Fruit fly (Drosophila melanogaster) whole organism, pupa: ENCODE results near the gene CG4629.

Experiments used
- CG12605 ChIP-seq: fragments of 200-800 bp; sonication (Bioruptor generic); IDR thresholded peaks from 2 replicates; pipeline ENCODE4 v1.3.6; 2022; ENCODE audit warnings: missing biosample characterization, missing genetic modification characterization
- CG13204 ChIP-seq: fragments of 200-800 bp; sonication (Bioruptor generic); optimal IDR thresholded peaks from 2 replicates; lab custom pipeline; 2018; ENCODE audit warnings: missing biosample characterization, mild to moderate bottlenecking, missing genetic modification characterization, moderate library complexity
- CG15710 ChIP-seq: fragments of 200-800 bp; sonication (Bioruptor generic); optimal IDR thresholded peaks from 2 replicates; lab custom pipeline; 2018; ENCODE audit warnings: missing biosample characterization, mild to moderate bottlenecking, missing genetic modification characterization, moderate library complexity
- CG34367 ChIP-seq: fragments of 200-800 bp; sonication (Bioruptor generic); optimal IDR thresholded peaks from 2 replicates; lab custom pipeline; 2018; ENCODE audit warnings: missing biosample characterization, mild to moderate bottlenecking, missing genetic modification characterization
- Pif1A ChIP-seq: fragments of 200-800 bp; sonication (Bioruptor generic); optimal IDR thresholded peaks from 3 replicates; lab custom pipeline; 2016; ENCODE audit warnings: missing biosample characterization, missing genetic modification characterization
- Pif1B ChIP-seq: fragments of 200-800 bp; sonication (Bioruptor generic); optimal IDR thresholded peaks from 3 replicates; lab custom pipeline; 2016; ENCODE audit warnings: missing biosample characterization, missing genetic modification characterization
- Snoo ChIP-seq: fragments of 200-800 bp; sonication (Bioruptor generic); optimal IDR thresholded peaks from 3 replicates; lab custom pipeline; 2017; ENCODE audit warnings: missing biosample characterization, mild to moderate bottlenecking, missing genetic modification characterization, inconsistent platforms
- fd96Ca ChIP-seq: fragments of 200-800 bp; sonication (Bioruptor generic); IDR thresholded peaks from 3 replicates; pipeline ENCODE4 v1.3.6; 2022; ENCODE audit warnings: missing biosample characterization, missing genetic modification characterization
- rn ChIP-seq: fragments of 200-800 bp; sonication (Bioruptor generic); IDR thresholded peaks from 2 replicates; pipeline ENCODE4 v1.3.6; 2022; ENCODE audit warnings: missing biosample characterization, missing genetic modification characterization

DNA sequence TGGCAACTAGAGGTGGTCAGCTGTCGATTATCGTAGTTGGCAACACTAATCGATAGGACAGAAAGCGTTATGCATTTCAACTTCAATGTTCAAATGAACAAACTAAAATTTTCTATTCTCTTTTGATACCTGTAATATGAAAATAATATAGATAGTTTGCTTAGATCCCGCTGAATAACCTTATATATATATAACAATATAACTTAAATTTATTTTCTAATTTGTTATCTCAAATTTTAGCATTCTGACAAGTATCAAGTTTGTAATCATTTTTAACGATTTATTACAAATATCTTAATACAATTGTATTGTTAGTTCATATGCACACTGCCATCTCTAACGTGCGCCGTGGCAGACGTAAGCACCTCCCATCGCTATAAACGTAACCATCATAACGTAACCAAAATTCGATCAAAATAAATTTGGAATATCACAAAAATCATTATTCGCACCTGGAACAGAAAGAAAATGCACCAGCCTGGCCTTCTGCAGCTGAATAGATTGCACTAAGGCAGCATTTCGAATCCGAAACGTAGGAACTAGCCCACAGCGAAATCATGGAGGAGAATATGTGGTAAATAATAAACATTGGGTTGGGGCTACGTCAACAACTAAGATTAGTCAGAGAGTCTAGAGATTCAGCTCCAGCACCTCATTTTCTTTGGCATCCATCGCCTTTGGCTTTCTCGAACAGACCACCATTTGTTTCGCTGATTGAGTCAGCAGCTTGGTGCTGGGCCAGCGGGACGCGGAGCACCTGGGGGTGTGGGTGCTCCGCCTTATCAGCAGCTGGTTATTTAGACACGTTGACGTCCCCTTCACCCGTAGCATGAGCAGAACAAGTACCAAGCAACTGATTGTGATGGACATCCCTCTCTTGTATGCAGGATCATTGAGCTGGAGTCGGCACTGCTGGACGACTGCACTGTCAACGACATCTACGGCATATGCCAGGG is 26.9 kb upstream of the CG4629 start, which contains the start of the genes Pino and TBC1D23:
- peak; percentile 59 for TF ChIP-seq CG34367 (tag; lab: Kevin White, UChicago)
- 0 out of 2 replicates have a peak, but pooled peaks have one; percentile 18 for TF ChIP-seq CG12605 (GFP tag; lab: Robert Waterston, UW)
- TF ChIP-seq Pif1B, result peak; percentile 48
- no peak for TF ChIP-seq Pif1A (GFP tag; lab: Kevin White, UChicago)
- peak; percentile 47 for TF ChIP-seq Snoo (tag; lab: Kevin White, UChicago)
- peak; percentile 69 for TF ChIP-seq CG15710 (tag; lab: Kevin White, UChicago)
- 0 out of 2 replicates have a peak, but pooled peaks have one; percentile 18 for TF ChIP-seq rn (GFP tag; lab: Robert Waterston, UW)
- TF ChIP-seq CG13204 (GFP tag; lab: Kevin White, UChicago), result no peak
- peak; percentile 45; the same call in 1 of the 3 replicates for TF ChIP-seq fd96Ca
